Worm (Caenorhabditis elegans) whole organism, late embryonic: Measurements from ENCODE around the gene fdgt-1.

ENCODE experiments used
- ceh-14 ChIP-seq: sonication (generic microtip); optimal IDR thresholded peaks from 2 replicates; lab custom pipeline; 2016; ENCODE audit warnings: missing genotype, missing genetic modification characterization, missing compliant biosample characterization
- ceh-19 ChIP-seq: fragments of 200-800 bp; sonication (Bioruptor generic); optimal IDR thresholded peaks from 2 replicates; lab custom pipeline; 2018; ENCODE audit warnings: mild to moderate bottlenecking, missing genetic modification characterization, missing compliant biosample characterization
- dmd-4 ChIP-seq: sonication (generic microtip); optimal IDR thresholded peaks from 2 replicates; lab custom pipeline; 2016; ENCODE audit warnings: borderline replicate concordance, missing genetic modification characterization, missing compliant biosample characterization
- mec-3 ChIP-seq: sonication (generic microtip); optimal IDR thresholded peaks from 2 replicates; lab custom pipeline; 2016; ENCODE audit warnings: borderline replicate concordance, missing genetic modification characterization, missing compliant biosample characterization
- pax-1 ChIP-seq: fragments of 150-350 bp; optimal IDR thresholded peaks from 2 replicates; lab custom pipeline; 2014; ENCODE audit warnings: missing biosample characterization, missing genetic modification characterization
- pha-2 ChIP-seq: sonication (generic microtip); optimal IDR thresholded peaks from 2 replicates; lab custom pipeline; 2017; ENCODE audit warnings: mild to moderate bottlenecking, missing genetic modification characterization, missing compliant biosample characterization
- pha-4 ChIP-seq: fragments of 150-350 bp; optimal IDR thresholded peaks from 2 replicates; lab custom pipeline; 2018; ENCODE audit warnings: missing biosample characterization, missing genetic modification reagents, missing genetic modification characterization
- pqm-1 ChIP-seq: sonication (generic microtip); optimal IDR thresholded peaks from 2 replicates; lab custom pipeline; 2016; ENCODE audit warnings: missing genetic modification characterization, missing compliant biosample characterization

DNA sequence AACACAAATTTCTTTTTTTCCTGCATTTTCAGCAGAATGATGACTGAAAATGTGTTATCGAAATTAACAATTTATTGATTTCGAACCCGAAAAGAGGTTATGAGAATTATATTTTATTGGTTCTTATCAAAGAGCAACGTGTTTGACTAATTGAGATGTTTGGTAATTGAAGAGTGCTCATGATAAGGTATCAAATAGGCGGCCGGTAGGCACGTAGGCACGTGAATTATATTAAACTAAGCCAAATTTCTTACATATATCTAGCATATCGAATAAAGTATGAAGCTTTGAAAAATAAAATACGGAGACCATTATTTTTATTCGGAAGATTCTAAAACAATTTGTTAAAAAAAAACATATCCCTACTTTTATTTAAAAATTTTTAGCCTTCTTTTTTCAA is 13.0 kb downstream of the fdgt-1 start, which contains the start of gene math-45:
- no peak for TF ChIP-seq ceh-19 (GFP tag; lab: Kevin White, UChicago)
- no peak for TF ChIP-seq pha-4 (tag; lab: Kevin White, UChicago)
- no peak for TF ChIP-seq mec-3 (tag; lab: Kevin White, UChicago)
- TF ChIP-seq pqm-1 (tag; lab: Kevin White, UChicago) = no peak
- no peak for TF ChIP-seq pha-2
- no peak for TF ChIP-seq dmd-4 (tag; lab: Kevin White, UChicago)
- no peak for TF ChIP-seq ceh-14 (tag; lab: Kevin White, UChicago)
- no peak for TF ChIP-seq pax-1 (tag; lab: Kevin White, UChicago)
